Worm (Caenorhabditis elegans) whole organism, mixed stage, embryonic: ENCODE results near the gene R186.8.

Experiments used
- ceh-39 ChIP-seq: fragments of 150-350 bp; optimal IDR thresholded peaks from 2 replicates; lab custom pipeline; 2014; ENCODE audit warnings: missing biosample characterization, missing genetic modification characterization
- lin-13 ChIP-seq: fragments of 150-350 bp; optimal IDR thresholded peaks from 2 replicates; lab custom pipeline; 2014; ENCODE audit warnings: missing biosample characterization, missing genetic modification characterization
- lsy-2 ChIP-seq: fragments of 150-350 bp; optimal IDR thresholded peaks from 2 replicates; lab custom pipeline; 2014; ENCODE audit warnings: missing biosample characterization, missing genetic modification characterization
- nhr-237 ChIP-seq: fragments of 150-350 bp; optimal IDR thresholded peaks from 2 replicates; lab custom pipeline; 2014; ENCODE audit warnings: missing biosample characterization, missing genetic modification characterization
- nhr-76 ChIP-seq: sonication (generic microtip); optimal IDR thresholded peaks from 2 replicates; lab custom pipeline; 2017; ENCODE audit warnings: missing biosample characterization, missing genetic modification characterization
- pha-4 ChIP-seq: fragments of 150-350 bp; optimal IDR thresholded peaks from 2 replicates; lab custom pipeline; 2018; ENCODE audit warnings: missing biosample characterization, missing genetic modification reagents, missing genetic modification characterization
- snpc-4 ChIP-seq: fragments of 150-350 bp; optimal IDR thresholded peaks from 2 replicates; lab custom pipeline; 2014; ENCODE audit warnings: missing biosample characterization, missing genetic modification characterization
- unc-62 ChIP-seq: fragments of 150-350 bp; optimal IDR thresholded peaks from 2 replicates; lab custom pipeline; 2014; ENCODE audit warnings: missing biosample characterization, missing genetic modification reagents, missing genetic modification characterization
- ztf-11 ChIP-seq: fragments of 150-350 bp; optimal IDR thresholded peaks from 2 replicates; lab custom pipeline; 2014; ENCODE audit warnings: missing biosample characterization, missing genetic modification characterization

DNA sequence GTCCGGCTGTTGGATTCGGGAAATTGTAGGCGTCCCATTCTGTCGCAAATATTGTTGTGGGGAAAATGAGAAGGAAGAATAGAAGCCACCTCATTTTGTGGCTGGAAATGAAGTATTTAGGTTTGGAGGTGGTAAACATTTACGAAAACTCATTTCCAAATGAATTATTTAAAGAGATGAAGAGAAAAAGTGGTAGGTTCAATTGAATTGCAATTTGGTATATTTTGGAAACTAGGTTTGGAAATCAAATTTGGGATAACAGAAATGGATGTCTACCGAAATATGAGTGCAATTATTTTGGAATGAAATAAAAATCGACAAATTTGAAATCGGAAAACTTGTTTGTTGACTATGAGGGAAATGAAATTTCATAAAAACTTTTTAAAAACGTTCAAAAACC is 41.0 kb upstream of the R186.8 start, which contains the start of gene F15B9.10:
- TF ChIP-seq ceh-39 (tag; lab: Kevin White, UChicago), result no peak
- no peak for TF ChIP-seq nhr-237 (tag; lab: Kevin White, UChicago)
- no peak for TF ChIP-seq nhr-76 (tag; lab: Kevin White, UChicago)
- no peak for TF ChIP-seq unc-62 (GFP tag; lab: Kevin White, UChicago)
- no peak for TF ChIP-seq snpc-4 (tag; lab: Kevin White, UChicago)
- TF ChIP-seq ztf-11 (tag; lab: Kevin White, UChicago), result no peak
- TF ChIP-seq lsy-2 (tag; lab: Kevin White, UChicago), result no peak
- no peak for TF ChIP-seq pha-4 (tag; lab: Kevin White, UChicago)
- TF ChIP-seq lin-13 (tag; lab: Kevin White, UChicago), result no peak
